Fruit fly (Drosophila melanogaster) whole organism, pupa: Measurements from ENCODE around the gene CG4393.

Experiments used
- CG10348 ChIP-seq: fragments of 200-800 bp; sonication (Bioruptor generic); IDR thresholded peaks from 2 replicates; pipeline ENCODE4 v1.3.6; 2022; ENCODE audit warnings: missing biosample characterization, missing genetic modification characterization
- CG15710 ChIP-seq: fragments of 200-800 bp; sonication (Bioruptor generic); optimal IDR thresholded peaks from 2 replicates; lab custom pipeline; 2018; ENCODE audit warnings: missing biosample characterization, mild to moderate bottlenecking, missing genetic modification characterization, moderate library complexity
- CG32121 ChIP-seq: fragments of 200-800 bp; sonication (Bioruptor generic); IDR thresholded peaks from 2 replicates; pipeline ENCODE4 v1.3.6; 2022; ENCODE audit warnings: missing biosample characterization, missing genetic modification characterization
- CG34367 ChIP-seq: fragments of 200-800 bp; sonication (Bioruptor generic); optimal IDR thresholded peaks from 2 replicates; lab custom pipeline; 2018; ENCODE audit warnings: missing biosample characterization, mild to moderate bottlenecking, missing genetic modification characterization
- CG8159 ChIP-seq: fragments of 200-800 bp; sonication (Bioruptor generic); optimal IDR thresholded peaks from 3 replicates; lab custom pipeline; 2018; ENCODE audit warnings: missing biosample characterization, mild to moderate bottlenecking, missing genetic modification characterization, moderate library complexity
- CG8301 ChIP-seq: fragments of 200-800 bp; sonication (Bioruptor generic); optimal IDR thresholded peaks from 2 replicates; lab custom pipeline; 2018; ENCODE audit warnings: missing biosample characterization, mild to moderate bottlenecking, missing genetic modification characterization
- D1 ChIP-seq: fragments of 200-800 bp; sonication (Bioruptor generic); optimal IDR thresholded peaks from 2 replicates; lab custom pipeline; 2018; ENCODE audit warnings: missing biosample characterization, mild to moderate bottlenecking, missing genetic modification characterization, moderate library complexity

DNA sequence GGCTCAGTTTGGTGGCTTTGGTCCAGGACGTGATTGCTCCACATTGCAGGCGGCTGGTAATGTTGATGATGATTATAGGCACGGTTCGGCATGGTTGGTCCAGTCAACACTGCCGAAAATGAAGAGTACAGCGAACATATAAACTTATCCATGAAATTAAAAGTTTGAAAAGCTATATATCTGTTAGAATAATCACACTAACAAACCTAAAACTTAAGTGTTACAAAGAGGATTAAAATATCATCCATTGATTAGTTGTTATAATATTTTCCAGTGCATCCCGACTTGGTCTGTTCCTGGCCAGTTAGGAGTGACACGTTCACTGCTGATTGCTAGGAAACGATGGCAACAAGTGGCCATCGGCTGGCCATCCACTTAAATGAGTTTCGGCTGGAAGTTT lies 15.1 kb upstream of the CG4393 start:
- TF ChIP-seq CG8159 (tag; lab: Kevin White, UChicago), result no peak
- peak; percentile 3 for TF ChIP-seq CG8301 (tag; lab: Kevin White, UChicago)
- no peak for TF ChIP-seq D1
- peak; percentile 36; the same call in 1 of the 2 replicates for TF ChIP-seq CG32121
- no peak for TF ChIP-seq CG34367 (tag; lab: Kevin White, UChicago)
- TF ChIP-seq CG10348 (GFP tag; lab: Robert Waterston, UW), result no peak
- TF ChIP-seq CG15710, result no peak
